Fruit fly (Drosophila melanogaster) whole organism, embryonic: ENCODE measurements around the gene Or82a.

Source experiments
- Dip3 ChIP-seq: fragments of 200-800 bp; sonication (Bioruptor generic); optimal IDR thresholded peaks from 3 replicates; lab custom pipeline; 2016; ENCODE audit warnings: missing biosample characterization, missing genetic modification characterization
- bab2 ChIP-seq: fragments of 200-800 bp; sonication (Bioruptor generic); optimal IDR thresholded peaks from 2 replicates; lab custom pipeline; 2016; ENCODE audit warnings: missing biosample characterization, missing genetic modification characterization
- gro ChIP-seq: fragments of 200-800 bp; sonication (Bioruptor generic); optimal IDR thresholded peaks from 2 replicates; lab custom pipeline; 2016; ENCODE audit warnings: missing biosample characterization, missing genetic modification characterization
- lab ChIP-seq: fragments of 200-800 bp; sonication (Bioruptor generic); optimal IDR thresholded peaks from 3 replicates; lab custom pipeline; 2017; ENCODE audit warnings: missing biosample characterization, missing genetic modification characterization, mild to moderate bottlenecking, moderate library complexity, missing genetic modification reagents

The Or82a gene

DNA sequence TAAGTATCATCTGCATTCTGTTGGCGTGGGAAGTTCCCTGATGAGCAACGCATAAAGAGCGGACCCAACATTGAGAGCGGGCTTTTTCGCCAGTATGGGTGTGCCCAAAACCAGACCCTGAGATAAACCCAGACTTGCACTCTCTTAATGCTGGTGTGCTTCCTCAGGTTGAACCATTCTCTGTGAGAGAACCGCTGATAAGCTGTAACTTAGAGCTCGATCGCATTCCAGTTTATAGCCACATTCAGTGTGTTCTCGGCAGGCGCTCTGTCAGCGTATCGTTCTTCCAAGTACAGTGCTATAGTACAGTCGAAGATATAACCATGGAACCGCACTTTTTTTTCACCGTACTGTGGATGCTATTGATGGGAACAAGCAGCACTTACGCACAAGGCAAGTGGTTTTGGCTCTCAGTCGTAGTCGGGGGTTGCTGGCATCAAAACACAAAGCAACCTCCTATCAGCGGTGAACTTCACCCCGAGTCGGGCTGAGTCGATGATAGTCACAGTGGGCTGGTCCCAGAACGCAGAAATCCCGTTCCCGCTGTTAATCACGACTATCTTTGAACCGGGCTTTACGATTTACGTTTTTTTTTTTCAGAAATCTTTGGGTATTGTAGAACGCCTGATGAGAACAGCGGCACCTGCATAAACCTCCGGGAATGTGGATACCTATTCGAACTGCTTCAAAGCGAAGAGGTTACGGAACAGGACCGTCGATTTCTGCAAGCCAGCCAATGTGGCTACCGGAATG lies 51.1 kb downstream of the Or82a start, which contains the start of gene MP1 (continued):
- TF ChIP-seq gro (GFP tag; lab: Kevin White, UChicago) (no peak), bab2 (GFP tag; lab: Kevin White, UChicago) (no peak), Dip3 (no peak), lab (GFP tag; lab: Kevin White, UChicago) (peak; percentile 21)
